Worm (Caenorhabditis elegans): Measurements from ENCODE around the gene skr-8.

skr-8 gene

ce11 chrIV:17179565-17179964, 13.9 kb upstream of the skr-8 start:
- no peak for TF ChIP-seq ceh-44 (GFP tag; IDR thresholded peaks at IDR 0.05)
- TF ChIP-seq duxl-1 (tag; optimal IDR thresholded peaks at IDR 0.05; ENCODE audit: poor library complexity), result no peak
- TF ChIP-seq ztf-7 (tag; optimal IDR thresholded peaks at IDR 0.05), result no peak
- no peak for TF ChIP-seq lsy-2 (tag; optimal IDR thresholded peaks at IDR 0.05)
- no peak for TF ChIP-seq T20F7.1 (GFP tag; optimal IDR thresholded peaks at IDR 0.05)
- no peak for TF ChIP-seq daf-16 (GFP tag; optimal IDR thresholded peaks at IDR 0.05)
- peak; percentile 61 for TF ChIP-seq daf-16 (tag; optimal IDR thresholded peaks at IDR 0.05)
- no peak for TF ChIP-seq T26A8.4 (GFP tag; IDR thresholded peaks at IDR 0.05)
- TF ChIP-seq nhr-6 (tag; optimal IDR thresholded peaks at IDR 0.05), result no peak
- TF ChIP-seq ces-1 (GFP tag; optimal IDR thresholded peaks at IDR 0.05), result no peak
- peak; percentile 86 for TF ChIP-seq pqm-1 (tag; optimal IDR thresholded peaks at IDR 0.05)

- TF ChIP-seq set-16 (GFP tag; IDR thresholded peaks at IDR 0.05), result no peak
- no peak for TF ChIP-seq zip-11 (GFP tag; IDR thresholded peaks at IDR 0.05)
- TF ChIP-seq ctbp-1 (GFP tag; IDR thresholded peaks at IDR 0.05), result no peak
- peak; percentile 90 for TF ChIP-seq pqm-1 (tag; optimal IDR thresholded peaks at IDR 0.05)
- no peak for TF ChIP-seq daf-19 (GFP tag; conservative IDR thresholded peaks at IDR 0.05)
- peak; percentile 78 for TF ChIP-seq dmd-6 (GFP tag; IDR thresholded peaks at IDR 0.05)
- TF ChIP-seq daf-16 (GFP tag; optimal IDR thresholded peaks at IDR 0.05), result no peak
- TF ChIP-seq daf-16 (tag; optimal IDR thresholded peaks at IDR 0.05), result peak; percentile 31
- no peak for TF ChIP-seq attf-4 (tag; optimal IDR thresholded peaks at IDR 0.05)
- no peak for TF ChIP-seq madf-5 (GFP tag; IDR thresholded peaks at IDR 0.05)
- TF ChIP-seq nhr-28 (tag; optimal IDR thresholded peaks at IDR 0.05), result peak; percentile 43
- TF ChIP-seq pha-4 (GFP tag; IDR thresholded peaks at IDR 0.05), result no peak
- no peak for TF ChIP-seq pha-4 (tag; optimal IDR thresholded peaks at IDR 0.05)
- TF ChIP-seq nhr-6 (tag; optimal IDR thresholded peaks at IDR 0.05), result no peak
- TF ChIP-seq lin-1 (GFP tag; IDR thresholded peaks at IDR 0.05), result 0 out of 2 replicates have a peak, but pooled peaks have one; percentile 9
- peak; percentile 14 for TF ChIP-seq dve-1 (tag; optimal IDR thresholded peaks at IDR 0.05; ENCODE audit: insufficient read depth)
- TF ChIP-seq hlh-11 (tag; optimal IDR thresholded peaks at IDR 0.05), result peak; percentile 52
- no peak for TF ChIP-seq dmd-8 (GFP tag; IDR thresholded peaks at IDR 0.05)
- peak; percentile 34; the same call in 1 of the 2 replicates for TF ChIP-seq nhr-41 (GFP tag; IDR thresholded peaks at IDR 0.05)
- no peak for TF ChIP-seq mxl-3 (GFP tag; optimal IDR thresholded peaks at IDR 0.05)
- no peak for TF ChIP-seq Y75B8A.6 (GFP tag; IDR thresholded peaks at IDR 0.05)
- no peak for TF ChIP-seq hif-1 (tag; optimal IDR thresholded peaks at IDR 0.05)
Observed at ce11 chrIV:17179071-17179470, 13.4 kb upstream of the skr-8 start.

DNA sequence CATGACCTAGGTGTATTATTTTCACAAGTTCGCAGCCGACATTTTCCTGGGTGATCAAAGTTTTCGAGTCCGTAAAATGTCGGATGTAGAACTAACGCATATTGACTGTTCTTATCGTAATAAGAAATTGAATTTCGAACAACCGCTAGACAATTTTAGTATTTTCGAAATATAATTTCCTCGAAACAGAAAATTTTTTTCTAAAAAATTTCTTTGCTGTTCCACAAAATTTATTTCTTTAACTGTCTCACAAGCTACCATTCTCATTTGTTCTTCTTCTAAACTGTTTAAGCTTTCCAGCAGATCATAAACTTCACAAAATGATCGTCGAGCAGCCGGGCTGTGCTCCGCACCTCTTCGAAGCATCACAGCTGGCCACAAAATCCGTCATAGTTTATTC, 10.5 kb upstream of the skr-8 start, which contains the start of gene C52D10.3:
Gene C52D10.3, plus strand, starts transcription at position 301 of the 400 bp plus-strand sequence.
- TF ChIP-seq zag-1 (tag; optimal IDR thresholded peaks at IDR 0.05) (no peak), spr-1 (tag; optimal IDR thresholded peaks at IDR 0.05) (no peak), nhr-111 (GFP tag; optimal IDR thresholded peaks at IDR 0.05) (no peak)

DNA sequence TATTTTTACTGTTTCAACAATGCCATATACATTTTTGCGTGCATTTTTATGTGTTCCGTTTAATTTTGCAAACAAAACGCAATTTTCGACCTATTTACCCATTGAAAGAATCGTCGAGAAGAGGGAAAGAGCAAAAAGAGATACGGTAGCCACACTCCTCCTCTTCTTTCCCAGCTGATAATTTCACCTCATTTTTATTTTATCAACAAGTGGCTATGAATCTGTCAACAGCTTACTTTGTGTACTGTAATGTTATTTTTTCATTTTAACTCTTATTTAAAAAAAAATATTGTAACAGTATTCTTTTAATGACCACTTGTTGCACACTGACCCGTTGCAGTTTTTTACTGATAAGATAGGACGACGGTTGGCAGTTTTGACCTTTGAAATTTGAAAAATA, 9.3 kb upstream of the skr-8 start:
- TF ChIP-seq zfp-3 (GFP tag; conservative IDR thresholded peaks at IDR 0.05) (no peak), nhr-111 (GFP tag; optimal IDR thresholded peaks at IDR 0.05) (no peak), nhr-28 (tag; optimal IDR thresholded peaks at IDR 0.05) (peak; percentile 12), hlh-30 (tag; optimal IDR thresholded peaks at IDR 0.05; ENCODE audit: insufficient read depth) (no peak), unc-130 (GFP tag; optimal IDR thresholded peaks at IDR 0.05) (no peak), dve-1 (tag; optimal IDR thresholded peaks at IDR 0.05; ENCODE audit: insufficient read depth) (peak; percentile 1), nhr-77 (tag; optimal IDR thresholded peaks at IDR 0.05) (no peak), ZK546.5 (tag; optimal IDR thresholded peaks at IDR 0.05) (no peak), lin-15B (tag; optimal IDR thresholded peaks at IDR 0.05) (no peak), lin-29 (GFP tag; IDR thresholded peaks at IDR 0.05) (no peak), nhr-76 (tag; optimal IDR thresholded peaks at IDR 0.05) (no peak), snpc-1.2 (GFP tag; IDR thresholded peaks at IDR 0.05) (no peak), nhr-6 (tag; optimal IDR thresholded peaks at IDR 0.05) (no peak), daf-16 (GFP tag; optimal IDR thresholded peaks at IDR 0.05) (no peak), daf-16 (tag; optimal IDR thresholded peaks at IDR 0.05) (peak; percentile 93), fkh-10 (GFP tag; optimal IDR thresholded peaks at IDR 0.05) (no peak)
